Fruit fly (Drosophila melanogaster): ENCODE measurements around the gene CG12402.

- no peak for TF ChIP-seq Myc (optimal IDR thresholded peaks at IDR 0.05)
- TF ChIP-seq insv (optimal IDR thresholded peaks at IDR 0.05) = no peak
- no peak for TF ChIP-seq psq (optimal IDR thresholded peaks at IDR 0.05)
- TF ChIP-seq h (optimal IDR thresholded peaks at IDR 0.05) = no peak
Observed at dm6 chr3R:14157331-14157730, 49.2 kb upstream of the CG12402 start, which contains the start of gene CG31533.
